Fruit fly (Drosophila melanogaster): ENCODE measurements around the gene CG34345.
A peak's percentile ranks its signal among the peaks of the same experiment; 100 is the strongest.

The CG34345 gene

dm6 chr2L:6648163-6648628, 25.3 kb downstream of the CG34345 start (continued):
- TF ChIP-seq ken (GFP tag; IDR thresholded peaks at IDR 0.05) (peak; percentile 92), gsb (GFP tag; IDR thresholded peaks at IDR 0.05) (peak; percentile 86), CG10654 (GFP tag; optimal IDR thresholded peaks at IDR 0.05) (peak; percentile 94), CG17328 (GFP tag; IDR thresholded peaks at IDR 0.05) (peak; percentile 88), Dek (tag; optimal IDR thresholded peaks at IDR 0.05) (peak; percentile 93), CG16815 (GFP tag; optimal IDR thresholded peaks at IDR 0.05) (peak; percentile 92), run (tag; optimal IDR thresholded peaks at IDR 0.05) (peak; percentile 93), lab (GFP tag; optimal IDR thresholded peaks at IDR 0.05) (peak; percentile 98), cwo (GFP tag; optimal IDR thresholded peaks at IDR 0.05) (peak; percentile 94), CG12942 (GFP tag; optimal IDR thresholded peaks at IDR 0.05) (peak; percentile 93), psq (GFP tag; optimal IDR thresholded peaks at IDR 0.05) (peak; percentile 90), Hmx (GFP tag; optimal IDR thresholded peaks at IDR 0.05) (peak; percentile 86), D (optimal IDR thresholded peaks at IDR 0.05) (no peak), D (GFP tag; optimal IDR thresholded peaks at IDR 0.05) (peak; percentile 93), CG11504 (tag; optimal IDR thresholded peaks at IDR 0.05) (peak; percentile 96), Neu2 (GFP tag; optimal IDR thresholded peaks at IDR 0.05; ENCODE audit: borderline replicate concordance) (peak; percentile 6), otp (GFP tag; IDR thresholded peaks at IDR 0.05) (peak; percentile 82), pita (GFP tag; optimal IDR thresholded peaks at IDR 0.05) (no peak), CG11247 (GFP tag; IDR thresholded peaks at IDR 0.05) (peak; percentile 88), croc (GFP tag; conservative IDR thresholded peaks at IDR 0.05) (peak; percentile 88), ssp (GFP tag; IDR thresholded peaks at IDR 0.05) (peak; percentile 79), CG1602 (GFP tag; optimal IDR thresholded peaks at IDR 0.05) (peak; percentile 95), peb (GFP tag; IDR thresholded peaks at IDR 0.05) (peak; percentile 81), scrt (GFP tag; optimal IDR thresholded peaks at IDR 0.05) (peak; percentile 89), Bteb2 (GFP tag; optimal IDR thresholded peaks at IDR 0.05) (peak; percentile 95), CHES-1-like (GFP tag; optimal IDR thresholded peaks at IDR 0.05) (peak; percentile 89), CG31365 (tag; optimal IDR thresholded peaks at IDR 0.05) (peak; percentile 74), odd (GFP tag; optimal IDR thresholded peaks at IDR 0.05) (peak; percentile 94), Stat92E (GFP tag; optimal IDR thresholded peaks at IDR 0.05) (no peak), dm (GFP tag; optimal IDR thresholded peaks at IDR 0.05) (peak; percentile 88), ATbp (GFP tag; optimal IDR thresholded peaks at IDR 0.05) (peak; percentile 92), CG8388 (GFP tag; optimal IDR thresholded peaks at IDR 0.05) (peak; percentile 93), NK7.1 (GFP tag; optimal IDR thresholded peaks at IDR 0.05) (peak; percentile 70), ara (GFP tag; IDR thresholded peaks at IDR 0.05) (peak; percentile 86), vfl (GFP tag; optimal IDR thresholded peaks at IDR 0.05) (peak; percentile 91), ac (GFP tag; optimal IDR thresholded peaks at IDR 0.05) (peak; percentile 78), CG1832 (GFP tag; optimal IDR thresholded peaks at IDR 0.05) (no peak), Dbx (GFP tag; IDR thresholded peaks at IDR 0.05) (peak; percentile 94), Hr78 (GFP tag; optimal IDR thresholded peaks at IDR 0.05) (peak in 1 of 2 experiments; percentile 75), CG8765 (GFP tag; IDR thresholded peaks at IDR 0.05) (peak; percentile 76; the same call in 1 of the 2 replicates), bcd (GFP tag; optimal IDR thresholded peaks at IDR 0.05) (peak; percentile 96), Jarid2 (GFP tag; optimal IDR thresholded peaks at IDR 0.05) (peak; percentile 77), aop (GFP tag; IDR thresholded peaks at IDR 0.05) (no peak), CG34224 (GFP tag; IDR thresholded peaks at IDR 0.05; ENCODE audit: partially characterized antibody) (no peak), Fer1 (GFP tag; optimal IDR thresholded peaks at IDR 0.05) (peak; percentile 97), tap (tag; optimal IDR thresholded peaks at IDR 0.05) (peak; percentile 90), so (GFP tag; IDR thresholded peaks at IDR 0.05) (peak; percentile 92), Optix (GFP tag; IDR thresholded peaks at IDR 0.05) (peak; percentile 80), CG17359 (tag; optimal IDR thresholded peaks at IDR 0.05) (peak; percentile 95), CG8290 (GFP tag; optimal IDR thresholded peaks at IDR 0.05) (peak; percentile 89), CG8290 (tag; optimal IDR thresholded peaks at IDR 0.05) (peak; percentile 88 to 92)

Data from whole organism, embryonic.